Worm (Caenorhabditis elegans) whole organism, young adult: ENCODE data around the gene mig-2.

Source experiments
- B0019.2 ChIP-seq: fragments of 200-800 bp; sonication (Bioruptor generic); conservative IDR thresholded peaks from 2 replicates; pipeline ENCODE4 v1.3.6; 2022; ENCODE audit warnings: missing genetic modification reagents, missing genetic modification characterization, missing compliant biosample characterization
- C06A6.2 ChIP-seq: fragments of 200-800 bp; sonication (Bioruptor generic); conservative IDR thresholded peaks from 2 replicates; pipeline ENCODE4 v1.3.6; 2022; ENCODE audit warnings: missing genetic modification characterization, missing compliant biosample characterization
- F22D6.2 ChIP-seq: sonication (generic microtip); optimal IDR thresholded peaks from 2 replicates; lab custom pipeline; 2016; ENCODE audit warnings: mild to moderate bottlenecking, missing genetic modification characterization, missing compliant biosample characterization
- F49E8.2 ChIP-seq: sonication (generic microtip); optimal IDR thresholded peaks from 3 replicates; lab custom pipeline; 2017; ENCODE audit warnings: missing genetic modification characterization, mild to moderate bottlenecking, missing compliant biosample characterization, antibody characterized with exemption, moderate library complexity; ENCODE audit not compliant: insufficient read depth
- K11D2.4 ChIP-seq: fragments of 200-800 bp; sonication (Bioruptor generic); IDR thresholded peaks from 2 replicates; pipeline ENCODE4 v1.3.6; 2022; ENCODE audit warnings: missing genetic modification reagents, missing genetic modification characterization, missing compliant biosample characterization
- K12H6.12 ChIP-seq: fragments of 200-800 bp; sonication (Bioruptor generic); optimal IDR thresholded peaks from 2 replicates; lab custom pipeline; 2018; ENCODE audit warnings: mild to moderate bottlenecking, missing genetic modification characterization, missing compliant biosample characterization
- Y53G8AR.9 ChIP-seq: fragments of 200-800 bp; sonication (Bioruptor generic); conservative IDR thresholded peaks from 2 replicates; pipeline ENCODE4 v1.3.6; 2022; ENCODE audit warnings: missing genetic modification reagents, missing genetic modification characterization, missing compliant biosample characterization
- Y95B8A.8 ChIP-seq: fragments of 200-800 bp; sonication (Bioruptor generic); IDR thresholded peaks from 2 replicates; pipeline ENCODE4 v1.3.6; 2022; ENCODE audit warnings: missing genetic modification reagents, missing genetic modification characterization, missing compliant biosample characterization
- akir-1 ChIP-seq: fragments of 200-800 bp; sonication (Bioruptor generic); optimal IDR thresholded peaks from 2 replicates; lab custom pipeline; 2018; ENCODE audit warnings: mild to moderate bottlenecking, missing genetic modification characterization, moderate library complexity, missing compliant biosample characterization
- attf-5 ChIP-seq: fragments of 200-800 bp; sonication (Bioruptor generic); optimal IDR thresholded peaks from 2 replicates; lab custom pipeline; 2018; ENCODE audit warnings: mild to moderate bottlenecking, missing genetic modification characterization, missing compliant biosample characterization
- bed-1 ChIP-seq: fragments of 200-800 bp; sonication (Bioruptor generic); IDR thresholded peaks from 2 replicates; pipeline ENCODE4 v1.3.6; 2022; ENCODE audit warnings: missing genetic modification reagents, missing genetic modification characterization, missing compliant biosample characterization
- cebp-1 ChIP-seq, 2 experiments: fragments of 200-800 bp in 1 of 2; sonication (Bioruptor generic) in 1 of 2; sonication (generic microtip) in 1 of 2; IDR thresholded peaks in 1 of 2; optimal IDR thresholded peaks in 1 of 2; 2 replicates each; pipeline versions ENCODE4 v1.3.6 to Lab custom; 2017 to 2022; ENCODE audit warnings: missing compliant biosample characterization in 2 of 2, missing genetic modification characterization in 2 of 2, mild to moderate bottlenecking in 1 of 2, missing genetic modification reagents in 1 of 2, moderate library complexity in 1 of 2
- cebp-2 ChIP-seq: fragments of 200-800 bp; sonication (Bioruptor generic); IDR thresholded peaks from 2 replicates; pipeline ENCODE4 v1.3.6; 2022; ENCODE audit warnings: missing genetic modification characterization, missing compliant biosample characterization
- ceh-100 ChIP-seq: fragments of 200-800 bp; sonication (Bioruptor generic); IDR thresholded peaks from 2 replicates; pipeline ENCODE4 v1.3.6; 2022; ENCODE audit warnings: missing genetic modification reagents, missing genetic modification characterization, missing compliant biosample characterization
- chd-7 ChIP-seq: sonication (generic microtip); optimal IDR thresholded peaks from 2 replicates; lab custom pipeline; 2016; ENCODE audit warnings: mild to moderate bottlenecking, missing genetic modification characterization, moderate library complexity, missing compliant biosample characterization
- ekl-4 ChIP-seq: fragments of 200-800 bp; sonication (Bioruptor generic); IDR thresholded peaks from 2 replicates; pipeline ENCODE4 v1.3.6; 2022; ENCODE audit warnings: missing genetic modification reagents, missing genetic modification characterization, missing compliant biosample characterization
- ets-4 ChIP-seq: fragments of 200-800 bp; sonication (Bioruptor generic); optimal IDR thresholded peaks from 2 replicates; lab custom pipeline; 2018; ENCODE audit warnings: mild to moderate bottlenecking, missing genetic modification characterization, missing compliant biosample characterization
- hlh-12 ChIP-seq: sonication (generic microtip); optimal IDR thresholded peaks from 2 replicates; lab custom pipeline; 2016; ENCODE audit warnings: missing genetic modification characterization, missing compliant biosample characterization
- hlh-26 ChIP-seq: fragments of 200-800 bp; sonication (Bioruptor generic); conservative IDR thresholded peaks from 2 replicates; pipeline ENCODE4 v1.3.6; 2022; ENCODE audit warnings: missing genetic modification reagents, missing genetic modification characterization, missing compliant biosample characterization
- hmg-20 ChIP-seq: fragments of 200-800 bp; sonication (Bioruptor generic); IDR thresholded peaks from 2 replicates; pipeline ENCODE4 v1.3.6; 2022; ENCODE audit warnings: missing genetic modification reagents, missing genetic modification characterization, missing compliant biosample characterization
- lin-26 ChIP-seq: fragments of 200-800 bp; sonication (Bioruptor generic); IDR thresholded peaks from 2 replicates; pipeline ENCODE4 v1.3.6; 2022; ENCODE audit warnings: missing genetic modification reagents, missing genetic modification characterization, missing compliant biosample characterization
- lin-35 ChIP-seq, 3 experiments: fragments of 150-350 bp in 2 of 3; sonication (generic microtip) in 1 of 3; optimal IDR thresholded peaks; 2 replicates each; lab custom pipeline; 2014 to 2018; ENCODE audit warnings: missing biosample characterization in 3 of 3, missing genetic modification characterization in 3 of 3, missing genetic modification reagents in 3 of 3
- lin-40 ChIP-seq: sonication (generic microtip); optimal IDR thresholded peaks from 2 replicates; lab custom pipeline; 2016; ENCODE audit warnings: missing genetic modification characterization, mild to moderate bottlenecking, missing compliant biosample characterization, missing genotype, missing genetic modification reagents
- nfyb-1 ChIP-seq: fragments of 200-800 bp; sonication (Bioruptor generic); IDR thresholded peaks from 2 replicates; pipeline ENCODE4 v1.3.6; 2022; ENCODE audit warnings: missing genetic modification reagents, missing genetic modification characterization, missing compliant biosample characterization
- nhr-80 ChIP-seq: sonication (generic microtip); optimal IDR thresholded peaks from 2 replicates; lab custom pipeline; 2016; ENCODE audit warnings: missing genetic modification characterization, missing compliant biosample characterization
- repo-1 ChIP-seq: sonication (generic microtip); optimal IDR thresholded peaks from 2 replicates; lab custom pipeline; 2017; ENCODE audit warnings: mild to moderate bottlenecking, missing genetic modification characterization, missing compliant biosample characterization
- sptf-2 ChIP-seq: fragments of 200-800 bp; sonication (Bioruptor generic); optimal IDR thresholded peaks from 2 replicates; lab custom pipeline; 2018; ENCODE audit warnings: mild to moderate bottlenecking, missing genetic modification characterization, missing compliant biosample characterization
- tbp1 ChIP-seq: fragments of 200-800 bp; sonication (Bioruptor generic); optimal IDR thresholded peaks from 2 replicates; lab custom pipeline; 2018; ENCODE audit warnings: mild to moderate bottlenecking, missing genetic modification characterization, missing compliant biosample characterization
- ztf-25 ChIP-seq: fragments of 200-800 bp; sonication (Bioruptor generic); IDR thresholded peaks from 2 replicates; pipeline ENCODE4 v1.3.6; 2022; ENCODE audit warnings: missing genetic modification reagents, missing genetic modification characterization, missing compliant biosample characterization
- ztf-26 ChIP-seq: sonication (generic microtip); optimal IDR thresholded peaks from 2 replicates; lab custom pipeline; 2017; ENCODE audit warnings: missing genetic modification characterization, missing compliant biosample characterization

mig-2 gene

DNA sequence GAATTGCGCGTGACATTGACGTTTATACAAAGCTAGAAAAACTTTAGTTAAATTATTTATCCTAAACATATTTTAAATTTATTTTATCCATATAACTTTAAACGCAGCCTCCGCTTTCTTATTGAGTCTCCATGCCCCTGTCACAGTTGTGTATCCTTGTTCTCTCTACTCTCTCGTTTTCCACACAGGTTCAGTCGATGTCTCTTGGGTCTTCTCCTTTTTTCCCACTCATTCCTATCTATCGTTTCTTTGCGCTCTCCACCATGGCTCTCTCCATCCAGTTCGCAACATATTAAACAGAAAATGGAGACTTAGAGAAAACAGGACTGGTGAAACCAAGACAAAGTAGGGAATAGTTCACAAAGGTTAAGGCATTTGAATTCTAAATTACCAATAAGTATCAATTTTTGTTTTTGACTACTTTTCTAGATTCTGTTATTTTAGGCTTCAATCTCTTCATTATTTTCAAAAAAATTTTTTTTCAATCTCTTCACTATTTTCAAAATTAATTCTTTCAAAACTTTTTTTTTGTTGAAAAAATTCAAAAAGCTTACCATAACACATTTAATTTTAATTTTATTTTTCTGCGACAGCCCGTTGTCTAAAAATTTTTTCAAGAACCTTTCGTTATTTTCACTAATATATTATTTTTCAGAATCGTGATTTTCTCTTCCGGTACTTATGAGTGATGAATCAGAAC is 26.2 kb upstream of the mig-2 start, which contains the start of gene sdc-2 (continued):
- peak; percentile 20 for TF ChIP-seq attf-5 (GFP tag; lab: Kevin White, UChicago)
- TF ChIP-seq K11D2.4 (GFP tag; lab: Robert Waterston, UW), result peak; percentile 69; the same call in 1 of the 2 replicates
- TF ChIP-seq hmg-20 (GFP tag; lab: Robert Waterston, UW), result no peak
- TF ChIP-seq bed-1 (GFP tag; lab: Robert Waterston, UW), result no peak
- no peak for TF ChIP-seq F49E8.2
- no peak for TF ChIP-seq hlh-12 (tag; lab: Kevin White, UChicago)
- TF ChIP-seq chd-7, result no peak
- no peak for TF ChIP-seq ekl-4 (GFP tag; lab: Robert Waterston, UW)
- TF ChIP-seq lin-35 (GFP tag; optimal IDR thresholded peaks at IDR 0.05; lab: Kevin White, UChicago), result peak in 1 of 3 experiments; percentile 83
- TF ChIP-seq repo-1 (tag; lab: Kevin White, UChicago), result peak; percentile 63
- peak; percentile 77 for TF ChIP-seq nhr-80 (tag; lab: Kevin White, UChicago)
- peak; percentile 61; the same call in 1 of the 2 replicates for TF ChIP-seq nfyb-1 (GFP tag; lab: Robert Waterston, UW)

DNA sequence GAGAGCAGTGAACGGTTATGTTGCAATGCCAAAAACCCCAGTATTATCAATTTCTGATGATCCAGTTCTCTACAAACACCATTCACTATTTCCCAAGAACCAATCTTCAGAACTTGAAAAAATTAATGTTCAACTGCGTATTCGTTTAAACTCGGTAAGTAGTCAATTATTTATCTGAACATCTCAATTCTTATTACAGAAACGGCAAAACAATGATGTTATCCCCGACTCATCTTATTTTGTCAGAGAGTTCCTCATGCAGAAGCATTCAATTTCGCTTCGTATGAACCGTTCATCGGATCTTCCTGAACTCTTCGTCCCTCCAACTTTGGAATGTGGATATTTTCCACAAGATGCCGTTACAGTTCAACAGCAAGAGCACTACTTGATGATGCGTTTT is 24.7 kb upstream of the mig-2 start:
- TF ChIP-seq hlh-26 (GFP tag; lab: Robert Waterston, UW), result no peak
- no peak for TF ChIP-seq sptf-2 (GFP tag; lab: Kevin White, UChicago)
- TF ChIP-seq lin-26 (GFP tag; lab: Robert Waterston, UW), result no peak

DNA sequence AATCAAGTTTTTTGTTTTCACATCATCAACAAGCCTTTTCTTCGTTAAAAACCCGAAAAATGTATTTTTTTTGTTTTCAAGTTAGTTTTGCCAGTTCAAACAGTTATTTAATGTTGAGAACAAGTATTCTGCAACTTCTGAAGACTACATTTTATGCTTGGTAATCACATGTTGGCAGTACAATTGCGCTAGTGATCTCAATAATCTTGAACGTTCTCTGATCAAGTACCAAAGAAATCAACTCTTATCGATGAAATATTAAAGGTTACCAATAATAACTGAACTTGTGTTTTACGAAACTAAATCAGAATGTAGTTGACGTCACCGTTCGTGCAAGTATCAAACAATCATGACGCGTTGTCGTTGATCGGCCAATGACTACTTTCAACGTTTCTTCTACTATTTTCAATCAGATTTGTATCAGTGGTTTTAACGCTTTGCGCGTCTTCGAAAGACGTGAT is 14.8 kb upstream of the mig-2 start, which contains the start of gene C35C5.8:
Gene C35C5.8 (plus strand): TSS at position 51 of the 461 bp plus-strand sequence.
- TF ChIP-seq B0019.2, result no peak
- TF ChIP-seq K12H6.12, result no peak
- TF ChIP-seq ztf-26, result peak; percentile 1

DNA sequence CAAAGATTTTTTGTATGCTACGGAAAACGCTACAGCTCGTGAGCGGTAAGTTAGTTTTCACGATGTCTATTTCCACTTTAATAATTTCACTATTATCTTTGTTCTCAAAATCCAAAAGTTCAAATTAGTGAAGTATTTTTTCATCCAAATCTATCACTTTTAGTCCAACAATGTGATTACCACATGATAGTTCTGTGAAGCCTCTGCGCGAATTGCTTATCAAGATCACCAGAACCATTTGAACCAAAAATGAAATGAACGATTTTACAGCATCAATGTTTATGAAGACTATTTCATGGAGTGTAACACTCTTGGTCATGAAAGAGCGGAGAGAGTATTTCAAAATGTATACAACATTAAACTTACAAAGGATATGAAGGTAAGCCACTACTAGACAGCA is 14.0 kb upstream of the mig-2 start:
- TF ChIP-seq tbp1 (GFP tag; lab: Kevin White, UChicago), result no peak
- TF ChIP-seq Y53G8AR.9 (GFP tag; lab: Robert Waterston, UW), result no peak
- TF ChIP-seq lin-26 (GFP tag; lab: Robert Waterston, UW), result no peak
- TF ChIP-seq ztf-25, result no peak
- no peak for TF ChIP-seq Y95B8A.8 (GFP tag; lab: Robert Waterston, UW)
- no peak for TF ChIP-seq ceh-100
- no peak for TF ChIP-seq C06A6.2
- no peak for TF ChIP-seq attf-5 (GFP tag; lab: Kevin White, UChicago)
- no peak for TF ChIP-seq F22D6.2 (tag; lab: Kevin White, UChicago)
- TF ChIP-seq cebp-1 (GFP tag; IDR thresholded peaks at IDR 0.05; lab: Robert Waterston, UW), result no peak
- no peak for TF ChIP-seq cebp-1 (tag; optimal IDR thresholded peaks at IDR 0.05; lab: Kevin White, UChicago)

DNA sequence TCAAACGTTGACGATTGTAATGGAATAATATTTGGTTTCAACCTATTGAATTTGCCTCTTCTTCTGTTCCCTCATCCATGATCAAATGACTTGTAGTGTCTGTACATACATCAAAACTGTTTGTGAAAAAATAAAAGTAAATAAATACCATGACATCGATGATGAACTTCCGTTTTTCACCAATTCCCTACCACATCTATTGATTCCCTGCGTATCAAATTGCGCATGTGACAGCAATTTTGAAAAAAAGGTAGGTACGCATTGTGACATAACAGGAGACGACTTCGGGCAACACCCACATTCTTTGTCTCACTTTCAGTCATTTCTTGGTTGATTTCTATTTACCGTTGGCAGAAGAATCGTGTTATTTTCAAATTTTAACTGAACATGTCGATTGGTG is 12.0 kb upstream of the mig-2 start, which contains the start of gene C35C5.9:
Gene C35C5.9 (plus strand): TSS at position 161 of the 400 bp plus-strand sequence.
- peak; percentile 3 for TF ChIP-seq lin-40 (tag; lab: Kevin White, UChicago)
- no peak for TF ChIP-seq cebp-2
- 0 out of 2 replicates have a peak, but pooled peaks have one; percentile 45 for TF ChIP-seq Y95B8A.8 (GFP tag; lab: Robert Waterston, UW)
- no peak for TF ChIP-seq akir-1 (GFP tag; lab: Kevin White, UChicago)
- TF ChIP-seq F22D6.2 (tag; lab: Kevin White, UChicago), result no peak
- no peak for TF ChIP-seq ets-4 (GFP tag; lab: Kevin White, UChicago)
